Fruit fly (Drosophila melanogaster) whole organism, pupa: ENCODE data around the gene Lsd-2.

Experiments used
- CG10348 ChIP-seq: fragments of 200-800 bp; sonication (Bioruptor generic); IDR thresholded peaks from 2 replicates; pipeline ENCODE4 v1.3.6; 2022; ENCODE audit warnings: missing biosample characterization, missing genetic modification characterization
- CG12605 ChIP-seq: fragments of 200-800 bp; sonication (Bioruptor generic); IDR thresholded peaks from 2 replicates; pipeline ENCODE4 v1.3.6; 2022; ENCODE audit warnings: missing biosample characterization, missing genetic modification characterization
- CG13204 ChIP-seq: fragments of 200-800 bp; sonication (Bioruptor generic); optimal IDR thresholded peaks from 2 replicates; lab custom pipeline; 2018; ENCODE audit warnings: missing biosample characterization, mild to moderate bottlenecking, missing genetic modification characterization, moderate library complexity
- CG14655 ChIP-seq: fragments of 200-800 bp; sonication (Bioruptor generic); optimal IDR thresholded peaks from 3 replicates; lab custom pipeline; 2017; ENCODE audit warnings: mild to moderate bottlenecking, missing biosample characterization, missing genetic modification reagents, missing genetic modification characterization
- CG15710 ChIP-seq: fragments of 200-800 bp; sonication (Bioruptor generic); optimal IDR thresholded peaks from 2 replicates; lab custom pipeline; 2018; ENCODE audit warnings: missing biosample characterization, mild to moderate bottlenecking, missing genetic modification characterization, moderate library complexity
- CG17806 ChIP-seq: fragments of 200-800 bp; sonication (Bioruptor generic); optimal IDR thresholded peaks from 2 replicates; lab custom pipeline; 2018; ENCODE audit warnings: missing biosample characterization, mild to moderate bottlenecking, missing genetic modification characterization, moderate library complexity
- CG32121 ChIP-seq: fragments of 200-800 bp; sonication (Bioruptor generic); IDR thresholded peaks from 2 replicates; pipeline ENCODE4 v1.3.6; 2022; ENCODE audit warnings: missing biosample characterization, missing genetic modification characterization
- CG34367 ChIP-seq: fragments of 200-800 bp; sonication (Bioruptor generic); optimal IDR thresholded peaks from 2 replicates; lab custom pipeline; 2018; ENCODE audit warnings: missing biosample characterization, mild to moderate bottlenecking, missing genetic modification characterization
- CG4496 ChIP-seq: fragments of 200-800 bp; sonication (Bioruptor generic); IDR thresholded peaks from 3 replicates; pipeline ENCODE4 v1.3.6; 2022; ENCODE audit warnings: missing biosample characterization, missing genetic modification characterization
- CG8159 ChIP-seq: fragments of 200-800 bp; sonication (Bioruptor generic); optimal IDR thresholded peaks from 3 replicates; lab custom pipeline; 2018; ENCODE audit warnings: missing biosample characterization, mild to moderate bottlenecking, missing genetic modification characterization, moderate library complexity
- CG8301 ChIP-seq: fragments of 200-800 bp; sonication (Bioruptor generic); optimal IDR thresholded peaks from 2 replicates; lab custom pipeline; 2018; ENCODE audit warnings: missing biosample characterization, mild to moderate bottlenecking, missing genetic modification characterization
- CG9948 ChIP-seq: fragments of 200-800 bp; sonication (Bioruptor generic); optimal IDR thresholded peaks from 2 replicates; lab custom pipeline; 2018; ENCODE audit warnings: missing biosample characterization, mild to moderate bottlenecking, missing genetic modification characterization, moderate library complexity
- D1 ChIP-seq: fragments of 200-800 bp; sonication (Bioruptor generic); optimal IDR thresholded peaks from 2 replicates; lab custom pipeline; 2018; ENCODE audit warnings: missing biosample characterization, mild to moderate bottlenecking, missing genetic modification characterization, moderate library complexity
- EcR ChIP-seq: fragments of 200-800 bp; sonication (Bioruptor generic); optimal IDR thresholded peaks from 3 replicates; lab custom pipeline; 2019; ENCODE audit warnings: missing biosample characterization, missing genetic modification characterization, mild to moderate bottlenecking, moderate library complexity, missing genetic modification reagents
- Ets98B ChIP-seq: fragments of 200-800 bp; sonication (Bioruptor generic); IDR thresholded peaks from 2 replicates; pipeline ENCODE4 v1.3.6; 2022; ENCODE audit warnings: missing biosample characterization, missing genetic modification characterization
- Pif1A ChIP-seq: fragments of 200-800 bp; sonication (Bioruptor generic); optimal IDR thresholded peaks from 3 replicates; lab custom pipeline; 2016; ENCODE audit warnings: missing biosample characterization, missing genetic modification characterization
- Pif1B ChIP-seq: fragments of 200-800 bp; sonication (Bioruptor generic); optimal IDR thresholded peaks from 3 replicates; lab custom pipeline; 2016; ENCODE audit warnings: missing biosample characterization, missing genetic modification characterization
- Snoo ChIP-seq: fragments of 200-800 bp; sonication (Bioruptor generic); optimal IDR thresholded peaks from 3 replicates; lab custom pipeline; 2017; ENCODE audit warnings: missing biosample characterization, mild to moderate bottlenecking, missing genetic modification characterization, inconsistent platforms
- fd96Ca ChIP-seq: fragments of 200-800 bp; sonication (Bioruptor generic); IDR thresholded peaks from 3 replicates; pipeline ENCODE4 v1.3.6; 2022; ENCODE audit warnings: missing biosample characterization, missing genetic modification characterization
- gl ChIP-seq: fragments of 200-800 bp; sonication (Bioruptor generic); optimal IDR thresholded peaks from 2 replicates; lab custom pipeline; 2018; ENCODE audit warnings: missing biosample characterization, mild to moderate bottlenecking, missing genetic modification characterization
- rn ChIP-seq: fragments of 200-800 bp; sonication (Bioruptor generic); IDR thresholded peaks from 2 replicates; pipeline ENCODE4 v1.3.6; 2022; ENCODE audit warnings: missing biosample characterization, missing genetic modification characterization

Gene Lsd-2

dm6 chrX:15070137-15070536 lies 5.9 kb downstream of the Lsd-2 start:
- TF ChIP-seq CG8301 (no peak), CG34367 (no peak), Snoo (tag; lab: Kevin White, UChicago) (no peak), CG32121 (no peak), EcR (GFP tag; lab: Kevin White, UChicago) (no peak), CG17806 (no peak)
- TF ChIP-seq, all 21 proteins: peak for 0

dm6 chrX:15069417-15069896 lies 6.6 kb downstream of the Lsd-2 start:
- TF ChIP-seq CG9948 (tag; lab: Kevin White, UChicago) = peak; percentile 88
- TF ChIP-seq EcR (GFP tag; lab: Kevin White, UChicago) = peak; percentile 77
- TF ChIP-seq D1 = peak; percentile 44
- no peak for TF ChIP-seq CG10348 (GFP tag; lab: Robert Waterston, UW)
- peak; percentile 90 for TF ChIP-seq fd96Ca (GFP tag; lab: Robert Waterston, UW)
- TF ChIP-seq Snoo (tag; lab: Kevin White, UChicago) = peak; percentile 59
- peak; percentile 93 for TF ChIP-seq CG8159 (tag; lab: Kevin White, UChicago)
- peak; percentile 100 for TF ChIP-seq gl (tag; lab: Kevin White, UChicago)
- peak; percentile 90 for TF ChIP-seq Pif1B (GFP tag; lab: Kevin White, UChicago)
- peak; percentile 85 for TF ChIP-seq Pif1A (GFP tag; lab: Kevin White, UChicago)
- peak; percentile 100 for TF ChIP-seq CG13204 (GFP tag; lab: Kevin White, UChicago)
- peak; percentile 98 for TF ChIP-seq CG34367
- TF ChIP-seq CG17806 = peak; percentile 93
- TF ChIP-seq CG8301 = peak; percentile 89
- peak; percentile 95 for TF ChIP-seq CG4496 (GFP tag; lab: Robert Waterston, UW)
- TF ChIP-seq CG12605 (GFP tag; lab: Robert Waterston, UW) = peak; percentile 94
- TF ChIP-seq CG15710 (tag; lab: Kevin White, UChicago) = peak; percentile 96
- TF ChIP-seq CG32121 = peak; percentile 83
- TF ChIP-seq Ets98B = peak; percentile 90
- TF ChIP-seq rn (GFP tag; lab: Robert Waterston, UW) = peak; percentile 64; the same call in 1 of the 2 replicates
- peak; percentile 96 for TF ChIP-seq CG14655

- TF ChIP-seq gl (tag; lab: Kevin White, UChicago) (peak; percentile 21), CG15710 (tag; lab: Kevin White, UChicago) (no peak), CG8301 (no peak), CG13204 (GFP tag; lab: Kevin White, UChicago) (peak; percentile 44), Snoo (tag; lab: Kevin White, UChicago) (no peak), CG9948 (tag; lab: Kevin White, UChicago) (no peak)
These were observed 7.5 kb downstream of the Lsd-2 start for dm6 chrX:15068537-15068936.

- TF ChIP-seq CG10348 (GFP tag; lab: Robert Waterston, UW) (no peak), Snoo (tag; lab: Kevin White, UChicago) (no peak), CG17806 (no peak), CG34367 (no peak), CG14655 (no peak), CG8159 (tag; lab: Kevin White, UChicago) (peak; percentile 13), D1 (no peak), Pif1A (GFP tag; lab: Kevin White, UChicago) (no peak), CG9948 (tag; lab: Kevin White, UChicago) (peak; percentile 20), gl (tag; lab: Kevin White, UChicago) (no peak), CG32121 (no peak), CG12605 (GFP tag; lab: Robert Waterston, UW) (no peak)
- TF ChIP-seq, all 21 proteins: peak for 2
These were observed 9.5 kb downstream of the Lsd-2 start, which contains the start of the genes opm and dob for dm6 chrX:15066374-15067057. TSS of gene opm (minus strand) at chrX:15066432. TSS of gene dob (plus strand) at chrX:15067007.

- TF ChIP-seq Pif1B (GFP tag; lab: Kevin White, UChicago) = no peak
- TF ChIP-seq CG32121 = no peak
- no peak for TF ChIP-seq Pif1A (GFP tag; lab: Kevin White, UChicago)
- no peak for TF ChIP-seq rn (GFP tag; lab: Robert Waterston, UW)
- TF ChIP-seq CG4496 (GFP tag; lab: Robert Waterston, UW) = peak; percentile 49
- TF ChIP-seq EcR (GFP tag; lab: Kevin White, UChicago) = no peak
- no peak for TF ChIP-seq CG13204 (GFP tag; lab: Kevin White, UChicago)
- TF ChIP-seq gl (tag; lab: Kevin White, UChicago) = no peak
These were observed 12.5 kb downstream of the Lsd-2 start, which contains the start of the genes hiw and ND-B18 for dm6 chrX:15063404-15064062. TSS of gene hiw (minus strand) at chrX:15063429. TSS of gene ND-B18 (plus strand) at chrX:15063733.

dm6 chrX:15062619-15063018 lies 13.4 kb downstream of the Lsd-2 start:
- no peak for TF ChIP-seq rn (GFP tag; lab: Robert Waterston, UW)
- TF ChIP-seq CG17806 = no peak
- no peak for TF ChIP-seq CG32121
- TF ChIP-seq CG14655 = no peak
- no peak for TF ChIP-seq Ets98B
- TF ChIP-seq Pif1B (GFP tag; lab: Kevin White, UChicago) = no peak
- TF ChIP-seq CG8301 = no peak
- TF ChIP-seq CG12605 (GFP tag; lab: Robert Waterston, UW) = no peak
- TF ChIP-seq CG8159 (tag; lab: Kevin White, UChicago) = no peak
- TF ChIP-seq CG9948 (tag; lab: Kevin White, UChicago) = no peak
- no peak for TF ChIP-seq CG10348 (GFP tag; lab: Robert Waterston, UW)
- no peak for TF ChIP-seq D1
- no peak for TF ChIP-seq gl (tag; lab: Kevin White, UChicago)
- no peak for TF ChIP-seq CG15710 (tag; lab: Kevin White, UChicago)
- TF ChIP-seq CG34367 = no peak
- TF ChIP-seq Pif1A (GFP tag; lab: Kevin White, UChicago) = no peak
- TF ChIP-seq CG13204 (GFP tag; lab: Kevin White, UChicago) = no peak
